Worm (Caenorhabditis elegans): Measurements from ENCODE around the gene vps-33.1.

The vps-33.1 gene

ce11 chrIII:8749487-8749886, 48.8 kb downstream of the vps-33.1 start, which contains the start of gene sma-2 (continued):
- no peak for TF ChIP-seq unc-39 (tag; optimal IDR thresholded peaks at IDR 0.05)
- no peak for TF ChIP-seq arid-1 (GFP tag; conservative IDR thresholded peaks at IDR 0.05)
- TF ChIP-seq dmd-9 (GFP tag; IDR thresholded peaks at IDR 0.05), result no peak
- TF ChIP-seq lin-29 (GFP tag; IDR thresholded peaks at IDR 0.05), result no peak
- TF ChIP-seq Y75B8A.6 (GFP tag; IDR thresholded peaks at IDR 0.05), result no peak
- TF ChIP-seq lin-15B (tag; optimal IDR thresholded peaks at IDR 0.05), result no peak
- no peak for TF ChIP-seq egl-43 (GFP tag; IDR thresholded peaks at IDR 0.05)
- no peak for TF ChIP-seq F49E8.2 (tag; optimal IDR thresholded peaks at IDR 0.05; ENCODE audit: borderline replicate concordance)
- peak; percentile 5 for TF ChIP-seq lin-13 (GFP tag; optimal IDR thresholded peaks at IDR 0.05)
- no peak for TF ChIP-seq saeg-2 (GFP tag; IDR thresholded peaks at IDR 0.05)
- no peak for TF ChIP-seq daf-12 (tag; optimal IDR thresholded peaks at IDR 0.05)
- peak; percentile 27 for TF ChIP-seq ztf-7 (tag; optimal IDR thresholded peaks at IDR 0.05)
- no peak for TF ChIP-seq lir-3 (tag; optimal IDR thresholded peaks at IDR 0.05)
- TF ChIP-seq nhr-25 (tag; optimal IDR thresholded peaks at IDR 0.05; ENCODE audit: borderline replicate concordance, insufficient read depth), result no peak
- TF ChIP-seq mes-2 (tag; optimal IDR thresholded peaks at IDR 0.05; ENCODE audit: poor library complexity, severe bottlenecking), result peak; percentile 73
- no peak for TF ChIP-seq Y5F2A.4 (GFP tag; optimal IDR thresholded peaks at IDR 0.05)
- TF ChIP-seq unc-62 (GFP tag; optimal IDR thresholded peaks at IDR 0.05 in 1 of 2), result peak in 1 of 2 experiments; percentile 14
- no peak for TF ChIP-seq unc-62 (tag; optimal IDR thresholded peaks at IDR 0.05)
- no peak for TF ChIP-seq snpc-4 (tag; optimal IDR thresholded peaks at IDR 0.05)
- peak; percentile 59 for TF ChIP-seq hmg-1.1 (GFP tag; IDR thresholded peaks at IDR 0.05)
- no peak for TF ChIP-seq lim-7 (GFP tag; IDR thresholded peaks at IDR 0.05)
- no peak for TF ChIP-seq zag-1 (tag; optimal IDR thresholded peaks at IDR 0.05)
- TF ChIP-seq set-16 (GFP tag; IDR thresholded peaks at IDR 0.05), result no peak
- TF ChIP-seq nhr-41 (GFP tag; IDR thresholded peaks at IDR 0.05), result 0 out of 2 replicates have a peak, but pooled peaks have one; percentile 44
- peak in 1 of 2 experiments; percentile 74 for TF ChIP-seq daf-16 (GFP tag; optimal IDR thresholded peaks at IDR 0.05)
- peak; percentile 95 for TF ChIP-seq daf-16 (tag; optimal IDR thresholded peaks at IDR 0.05)
- no peak for TF ChIP-seq unc-130 (GFP tag; optimal IDR thresholded peaks at IDR 0.05)
- peak; percentile 39 for TF ChIP-seq pqm-1 (tag; optimal IDR thresholded peaks at IDR 0.05)
- TF ChIP-seq daf-8 (GFP tag; IDR thresholded peaks at IDR 0.05), result no peak
- TF ChIP-seq rbr-2 (tag; optimal IDR thresholded peaks at IDR 0.05), result peak; percentile 47
- TF ChIP-seq hif-1 (tag; optimal IDR thresholded peaks at IDR 0.05), result peak in 1 of 2 experiments; percentile 50
- TF ChIP-seq aha-1 (tag), result peak; percentile 60
- TF ChIP-seq lsy-2 (tag; optimal IDR thresholded peaks at IDR 0.05), result peak in 1 of 2 experiments; percentile 54
- no peak for TF ChIP-seq ZK546.5 (tag; optimal IDR thresholded peaks at IDR 0.05)
- TF ChIP-seq T26A8.4 (GFP tag; IDR thresholded peaks at IDR 0.05), result peak; percentile 53; the same call in 1 of the 2 replicates
- TF ChIP-seq Y48G9A.11 (GFP tag; IDR thresholded peaks at IDR 0.05), result no peak
- peak; percentile 20; the same call in 1 of the 2 replicates for TF ChIP-seq pha-4 (GFP tag; IDR thresholded peaks at IDR 0.05)
- no peak for TF ChIP-seq pha-4 (tag; optimal IDR thresholded peaks at IDR 0.05)
- peak; percentile 10 for TF ChIP-seq gei-8 (GFP tag; optimal IDR thresholded peaks at IDR 0.05)
- peak; percentile 19 for TF ChIP-seq spr-1 (tag; optimal IDR thresholded peaks at IDR 0.05)

ce11 chrIII:8750606-8751005, 49.9 kb downstream of the vps-33.1 start, which contains the start of gene ugtp-1:
TSS of gene ugtp-1 (minus strand) at chrIII:8750706.
- no peak for TF ChIP-seq rbr-2 (tag; optimal IDR thresholded peaks at IDR 0.05)
- no peak for TF ChIP-seq egl-27 (tag; optimal IDR thresholded peaks at IDR 0.05)
- TF ChIP-seq fkh-10 (GFP tag; optimal IDR thresholded peaks at IDR 0.05), result no peak
- TF ChIP-seq lim-7 (GFP tag; IDR thresholded peaks at IDR 0.05), result no peak
- no peak for TF ChIP-seq lin-13 (GFP tag; optimal IDR thresholded peaks at IDR 0.05)
- TF ChIP-seq ceh-44 (GFP tag; IDR thresholded peaks at IDR 0.05), result no peak
- TF ChIP-seq zag-1 (tag; optimal IDR thresholded peaks at IDR 0.05), result no peak
- TF ChIP-seq pqm-1 (tag; optimal IDR thresholded peaks at IDR 0.05), result no peak
- no peak for TF ChIP-seq ceh-20 (GFP tag; IDR thresholded peaks at IDR 0.05)
